Worm (Caenorhabditis elegans) whole organism, mixed stage, embryonic: ENCODE results near the gene ttm-2.

Source experiments
- M03D4.4 ChIP-seq: sonication (generic microtip); optimal IDR thresholded peaks from 2 replicates; lab custom pipeline; 2017; ENCODE audit warnings: mild to moderate bottlenecking, missing genetic modification characterization, missing compliant biosample characterization
- blmp-1 ChIP-seq: fragments of 150-350 bp; optimal IDR thresholded peaks from 2 replicates; lab custom pipeline; 2014; ENCODE audit warnings: missing biosample characterization, missing genetic modification characterization
- ceh-39 ChIP-seq: fragments of 150-350 bp; optimal IDR thresholded peaks from 2 replicates; lab custom pipeline; 2014; ENCODE audit warnings: missing biosample characterization, missing genetic modification characterization
- ceh-43 ChIP-seq: fragments of 200-800 bp; sonication (Bioruptor generic); optimal IDR thresholded peaks from 2 replicates; lab custom pipeline; 2018; ENCODE audit warnings: mild to moderate bottlenecking, missing genetic modification characterization, moderate library complexity, missing compliant biosample characterization
- ceh-83 ChIP-seq: fragments of 200-800 bp; sonication (Bioruptor generic); optimal IDR thresholded peaks from 2 replicates; lab custom pipeline; 2018; ENCODE audit warnings: mild to moderate bottlenecking, missing genetic modification characterization, missing compliant biosample characterization
- ces-1 ChIP-seq: fragments of 150-350 bp; optimal IDR thresholded peaks from 2 replicates; lab custom pipeline; 2014; ENCODE audit warnings: missing biosample characterization, missing genetic modification reagents, missing genetic modification characterization
- cnd-1 ChIP-seq: fragments of 200-800 bp; sonication (Bioruptor generic); optimal IDR thresholded peaks from 2 replicates; lab custom pipeline; 2018; ENCODE audit warnings: mild to moderate bottlenecking, missing genetic modification characterization, missing compliant biosample characterization
- drap-1 ChIP-seq: fragments of 200-800 bp; sonication (Bioruptor generic); optimal IDR thresholded peaks from 3 replicates; lab custom pipeline; 2018; ENCODE audit warnings: mild to moderate bottlenecking, missing genetic modification characterization, missing compliant biosample characterization
- elt-1 ChIP-seq: sonication (generic microtip); optimal IDR thresholded peaks from 2 replicates; lab custom pipeline; 2017; ENCODE audit warnings: missing genetic modification characterization, mild to moderate bottlenecking, missing compliant biosample characterization, antibody characterized with exemption, moderate library complexity, borderline replicate concordance; ENCODE audit not compliant: insufficient read depth
- elt-3 ChIP-seq: fragments of 150-350 bp; optimal IDR thresholded peaks from 2 replicates; lab custom pipeline; 2014; ENCODE audit warnings: missing biosample characterization, missing genetic modification characterization
- flh-1 ChIP-seq: fragments of 200-800 bp; sonication (Bioruptor generic); optimal IDR thresholded peaks from 2 replicates; lab custom pipeline; 2018; ENCODE audit warnings: mild to moderate bottlenecking, missing genetic modification characterization, moderate library complexity, missing compliant biosample characterization
- ham-2 ChIP-seq: fragments of 200-800 bp; sonication (Bioruptor generic); optimal IDR thresholded peaks from 2 replicates; lab custom pipeline; 2018; ENCODE audit warnings: mild to moderate bottlenecking, missing genetic modification characterization, missing compliant biosample characterization
- hlh-1 ChIP-seq: fragments of 150-350 bp; optimal IDR thresholded peaks from 2 replicates; lab custom pipeline; 2014; ENCODE audit warnings: missing biosample characterization, missing genetic modification reagents, missing genetic modification characterization
- lin-13 ChIP-seq: fragments of 150-350 bp; optimal IDR thresholded peaks from 2 replicates; lab custom pipeline; 2014; ENCODE audit warnings: missing biosample characterization, missing genetic modification characterization
- lsy-2 ChIP-seq: fragments of 150-350 bp; optimal IDR thresholded peaks from 2 replicates; lab custom pipeline; 2014; ENCODE audit warnings: missing biosample characterization, missing genetic modification characterization
- mab-5 ChIP-seq: fragments of 150-350 bp; optimal IDR thresholded peaks from 2 replicates; lab custom pipeline; 2014; ENCODE audit warnings: missing biosample characterization, missing genetic modification characterization
- mep-1 ChIP-seq: fragments of 150-350 bp; optimal IDR thresholded peaks from 2 replicates; lab custom pipeline; 2017; ENCODE audit warnings: missing biosample characterization, missing genetic modification reagents, missing genetic modification characterization, inconsistent platforms
- mls-2 ChIP-seq: sonication (generic microtip); optimal IDR thresholded peaks from 2 replicates; lab custom pipeline; 2016; ENCODE audit warnings: mild to moderate bottlenecking, missing genetic modification characterization, moderate library complexity, missing compliant biosample characterization
- nhr-12 ChIP-seq: fragments of 150-350 bp; optimal IDR thresholded peaks from 2 replicates; lab custom pipeline; 2014; ENCODE audit warnings: missing biosample characterization, missing genetic modification characterization
- nhr-28 ChIP-seq: fragments of 150-350 bp; optimal IDR thresholded peaks from 2 replicates; lab custom pipeline; 2014; ENCODE audit warnings: missing biosample characterization, missing genetic modification characterization
- nhr-76 ChIP-seq: sonication (generic microtip); optimal IDR thresholded peaks from 2 replicates; lab custom pipeline; 2017; ENCODE audit warnings: missing biosample characterization, missing genetic modification characterization
- pha-4 ChIP-seq: fragments of 150-350 bp; optimal IDR thresholded peaks from 2 replicates; lab custom pipeline; 2018; ENCODE audit warnings: missing biosample characterization, missing genetic modification reagents, missing genetic modification characterization
- sem-2 ChIP-seq: fragments of 200-800 bp; sonication (Bioruptor generic); optimal IDR thresholded peaks from 2 replicates; lab custom pipeline; 2018; ENCODE audit warnings: mild to moderate bottlenecking, missing genetic modification characterization, missing compliant biosample characterization
- sptf-1 ChIP-seq: sonication (generic microtip); optimal IDR thresholded peaks from 2 replicates; lab custom pipeline; 2017; ENCODE audit warnings: mild to moderate bottlenecking, missing genetic modification characterization, moderate library complexity, missing compliant biosample characterization
- tbx-8 ChIP-seq: fragments of 200-800 bp; sonication (Bioruptor generic); optimal IDR thresholded peaks from 2 replicates; lab custom pipeline; 2018; ENCODE audit warnings: mild to moderate bottlenecking, missing genetic modification characterization, moderate library complexity, missing compliant biosample characterization
- unc-39 ChIP-seq: fragments of 150-350 bp; optimal IDR thresholded peaks from 2 replicates; lab custom pipeline; 2014; ENCODE audit warnings: missing biosample characterization, missing genetic modification characterization
- unc-62 ChIP-seq: fragments of 150-350 bp; optimal IDR thresholded peaks from 2 replicates; lab custom pipeline; 2014; ENCODE audit warnings: missing biosample characterization, missing genetic modification reagents, missing genetic modification characterization
- ztf-11 ChIP-seq: fragments of 150-350 bp; optimal IDR thresholded peaks from 2 replicates; lab custom pipeline; 2014; ENCODE audit warnings: missing biosample characterization, missing genetic modification characterization

Gene ttm-2

ce11 chrII:4772441-4772840 lies 6.3 kb upstream of the ttm-2 start:
- TF ChIP-seq hlh-1 (tag; lab: Kevin White, UChicago) = no peak

ce11 chrII:4771282-4771681 lies 5.1 kb upstream of the ttm-2 start, which contains the start of gene F26G1.5:
Gene F26G1.5, minus strand, starts transcription at chrII:4771382.
- no peak for TF ChIP-seq ceh-83 (GFP tag; lab: Kevin White, UChicago)
- no peak for TF ChIP-seq nhr-76 (tag; lab: Kevin White, UChicago)
- TF ChIP-seq pha-4 (tag; lab: Kevin White, UChicago) = no peak
- TF ChIP-seq elt-1 (tag; lab: Kevin White, UChicago) = no peak

ce11 chrII:4769886-4770285 lies 3.7 kb upstream of the ttm-2 start:
- TF ChIP-seq nhr-12 (tag; lab: Kevin White, UChicago) = no peak
- TF ChIP-seq, all 35 proteins: peak for 0

- TF ChIP-seq cnd-1 (tag; lab: Kevin White, UChicago) (no peak), lin-13 (no peak), nhr-28 (tag; lab: Kevin White, UChicago) (no peak), tbx-8 (GFP tag; lab: Kevin White, UChicago) (no peak), flh-1 (GFP tag; lab: Kevin White, UChicago) (no peak), mep-1 (tag; lab: Kevin White, UChicago) (no peak), ces-1 (GFP tag; lab: Kevin White, UChicago) (no peak), ceh-43 (no peak), ham-2 (GFP tag; lab: Kevin White, UChicago) (no peak), elt-1 (tag; lab: Kevin White, UChicago) (no peak), sptf-1 (tag; lab: Kevin White, UChicago) (no peak), blmp-1 (tag; lab: Kevin White, UChicago) (no peak)
These were observed 2.9 kb upstream of the ttm-2 start for ce11 chrII:4769096-4769495.

ce11 chrII:4767612-4768011 lies 1.4 kb upstream of the ttm-2 start:
- TF ChIP-seq mep-1 (tag; lab: Kevin White, UChicago) (no peak), blmp-1 (tag; lab: Kevin White, UChicago) (no peak), unc-39 (tag; lab: Kevin White, UChicago) (no peak), ztf-11 (tag; lab: Kevin White, UChicago) (no peak), nhr-76 (tag; lab: Kevin White, UChicago) (no peak), hlh-1 (tag; lab: Kevin White, UChicago) (no peak), ceh-39 (tag; lab: Kevin White, UChicago) (no peak), ceh-83 (GFP tag; lab: Kevin White, UChicago) (no peak), sptf-1 (tag; lab: Kevin White, UChicago) (no peak), sem-2 (GFP tag; lab: Kevin White, UChicago) (no peak), elt-3 (tag; lab: Kevin White, UChicago) (no peak), flh-1 (GFP tag; lab: Kevin White, UChicago) (no peak), drap-1 (GFP tag; lab: Kevin White, UChicago) (no peak), mab-5 (tag; lab: Kevin White, UChicago) (no peak), M03D4.4 (tag; lab: Kevin White, UChicago) (no peak), nhr-28 (tag; lab: Kevin White, UChicago) (no peak)

ce11 chrII:4762574-4763285 lies 3.5 kb downstream of the ttm-2 start, which contains the start of gene F26G1.2:
Gene F26G1.2, plus strand, starts transcription at chrII:4763081.
- no peak for TF ChIP-seq lsy-2
- TF ChIP-seq, all 35 proteins: peak for 0

ce11 chrII:4761020-4761419 lies 5.2 kb downstream of the ttm-2 start:
- TF ChIP-seq ham-2 (GFP tag; lab: Kevin White, UChicago) (no peak), ceh-43 (no peak), ceh-39 (tag; lab: Kevin White, UChicago) (no peak), mls-2 (tag; lab: Kevin White, UChicago) (no peak), flh-1 (GFP tag; lab: Kevin White, UChicago) (no peak), sptf-1 (tag; lab: Kevin White, UChicago) (no peak), unc-62 (GFP tag; lab: Kevin White, UChicago) (no peak), tbx-8 (GFP tag; lab: Kevin White, UChicago) (no peak), mab-5 (tag; lab: Kevin White, UChicago) (no peak), elt-3 (tag; lab: Kevin White, UChicago) (no peak), drap-1 (GFP tag; lab: Kevin White, UChicago) (no peak), unc-39 (tag; lab: Kevin White, UChicago) (no peak), elt-1 (tag; lab: Kevin White, UChicago) (no peak), M03D4.4 (tag; lab: Kevin White, UChicago) (no peak), ceh-83 (GFP tag; lab: Kevin White, UChicago) (no peak), nhr-12 (tag; lab: Kevin White, UChicago) (no peak), pha-4 (tag; lab: Kevin White, UChicago) (no peak), sem-2 (GFP tag; lab: Kevin White, UChicago) (no peak), lin-13 (no peak)
